Fruit fly (Drosophila melanogaster): ENCODE measurements around the gene CG14645.

The CG14645 gene

DNA sequence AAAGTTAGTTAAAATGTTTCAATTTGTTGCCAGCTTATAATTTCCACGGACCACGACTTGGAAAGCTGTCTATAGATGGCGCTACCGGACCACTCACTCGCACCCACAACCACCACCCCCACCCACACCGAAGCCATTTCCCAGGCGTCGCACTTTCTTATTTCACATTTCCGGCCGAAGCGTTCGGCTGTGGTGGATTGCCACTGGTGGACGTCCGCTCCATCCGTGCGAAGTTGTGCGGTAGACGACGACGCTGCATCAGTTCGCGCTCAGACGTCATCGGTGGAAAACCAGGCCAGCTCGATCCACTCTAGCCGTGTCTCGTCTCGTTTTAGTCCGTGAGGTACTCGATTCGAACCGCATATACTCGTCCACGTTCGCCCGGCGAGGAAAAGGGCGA, 24.7 kb downstream of the CG14645 start, which contains the start of gene CG1090:
Gene CG1090 (plus strand): TSS at position 259 of the 400 bp plus-strand sequence.
- no peak for TF ChIP-seq Scr (GFP tag; IDR thresholded peaks at IDR 0.05; ENCODE audit: partially characterized antibody)
- TF ChIP-seq CG7745 (tag; optimal IDR thresholded peaks at IDR 0.05) = no peak
- no peak for TF ChIP-seq Xrp1 (GFP tag; IDR thresholded peaks at IDR 0.05)
- no peak for TF ChIP-seq CG4820 (GFP tag; optimal IDR thresholded peaks at IDR 0.05)
- TF ChIP-seq sim (GFP tag; IDR thresholded peaks at IDR 0.05) = no peak
- no peak; the same call in 2 of the 3 replicates for TF ChIP-seq CG11456 (GFP tag; IDR thresholded peaks at IDR 0.05)
- TF ChIP-seq Elba2 (GFP tag; optimal IDR thresholded peaks at IDR 0.05) = no peak
- peak; percentile 37 for TF ChIP-seq CG6813 (GFP tag; optimal IDR thresholded peaks at IDR 0.05)
- peak; percentile 38 for TF ChIP-seq schlank (tag; optimal IDR thresholded peaks at IDR 0.05)
- TF ChIP-seq odd (GFP tag; optimal IDR thresholded peaks at IDR 0.05) = no peak
- no peak for TF ChIP-seq dati (GFP tag; IDR thresholded peaks at IDR 0.05)
- no peak for TF ChIP-seq Rfx (GFP tag; IDR thresholded peaks at IDR 0.05)
- no peak for TF ChIP-seq CG1024 (GFP tag; IDR thresholded peaks at IDR 0.05)
- TF ChIP-seq sr (GFP tag; IDR thresholded peaks at IDR 0.05) = no peak
- TF ChIP-seq CG18011 (GFP tag; optimal IDR thresholded peaks at IDR 0.05) = no peak
- TF ChIP-seq kah (GFP tag; optimal IDR thresholded peaks at IDR 0.05) = no peak
- TF ChIP-seq ara (GFP tag; IDR thresholded peaks at IDR 0.05) = 0 out of 2 replicates have a peak, but pooled peaks have one; percentile 4
- no peak for TF ChIP-seq wor (GFP tag; IDR thresholded peaks at IDR 0.05)
- TF ChIP-seq pb (GFP tag; optimal IDR thresholded peaks at IDR 0.05) = no peak
- no peak for TF ChIP-seq dimm (GFP tag; IDR thresholded peaks at IDR 0.05)
- TF ChIP-seq CG3838 (GFP tag; optimal IDR thresholded peaks at IDR 0.05) = no peak
- no peak for TF ChIP-seq Sox100B (GFP tag; optimal IDR thresholded peaks at IDR 0.05)
- TF ChIP-seq Gug (GFP tag; IDR thresholded peaks at IDR 0.05) = no peak
- TF ChIP-seq CG8359 (GFP tag; optimal IDR thresholded peaks at IDR 0.05; ENCODE audit: borderline replicate concordance) = no peak
- no peak for TF ChIP-seq CG31224 (GFP tag; IDR thresholded peaks at IDR 0.05)
- no peak for TF ChIP-seq Dek (tag; optimal IDR thresholded peaks at IDR 0.05)
- no peak for TF ChIP-seq jing (GFP tag; optimal IDR thresholded peaks at IDR 0.05)
- TF ChIP-seq CG10209 (GFP tag; optimal IDR thresholded peaks at IDR 0.05) = no peak
- no peak for TF ChIP-seq CG30020 (tag; optimal IDR thresholded peaks at IDR 0.05)
- no peak for TF ChIP-seq HHEX (GFP tag; optimal IDR thresholded peaks at IDR 0.05)
- TF ChIP-seq CG5180 (GFP tag; optimal IDR thresholded peaks at IDR 0.05) = peak; percentile 24
- peak; percentile 37 for TF ChIP-seq CrebB (tag; optimal IDR thresholded peaks at IDR 0.05)
- no peak for TF ChIP-seq CG34224 (GFP tag; IDR thresholded peaks at IDR 0.05; ENCODE audit: partially characterized antibody)
- TF ChIP-seq CG2120 (GFP tag; optimal IDR thresholded peaks at IDR 0.05) = no peak
- no peak for TF ChIP-seq trh (GFP tag; optimal IDR thresholded peaks at IDR 0.05)
- no peak for TF ChIP-seq Xbp1 (GFP tag; optimal IDR thresholded peaks at IDR 0.05)
- TF ChIP-seq tin (GFP tag; optimal IDR thresholded peaks at IDR 0.05) = no peak
- no peak for TF ChIP-seq CG1792 (GFP tag; optimal IDR thresholded peaks at IDR 0.05)
- TF ChIP-seq Pdp1 (GFP tag; optimal IDR thresholded peaks at IDR 0.05) = no peak
- TF ChIP-seq chinmo (GFP tag; IDR thresholded peaks at IDR 0.05; ENCODE audit: partially characterized antibody) = 0 out of 4 replicates have a peak, but pooled peaks have one; percentile 37
- TF ChIP-seq peb (GFP tag; IDR thresholded peaks at IDR 0.05) = no peak
- no peak for TF ChIP-seq CG6254 (GFP tag; optimal IDR thresholded peaks at IDR 0.05)
- peak; percentile 40 for TF ChIP-seq CG13296 (GFP tag; optimal IDR thresholded peaks at IDR 0.05)
- TF ChIP-seq CG17802 (tag; optimal IDR thresholded peaks at IDR 0.05) = no peak
- TF ChIP-seq TFAM (GFP tag; optimal IDR thresholded peaks at IDR 0.05) = no peak
- no peak for TF ChIP-seq cg (GFP tag; optimal IDR thresholded peaks at IDR 0.05)
- TF ChIP-seq chif (GFP tag; optimal IDR thresholded peaks at IDR 0.05) = no peak
- TF ChIP-seq tup (GFP tag; optimal IDR thresholded peaks at IDR 0.05) = no peak
- TF ChIP-seq Aef1 (GFP tag; IDR thresholded peaks at IDR 0.05) = no peak
- no peak for TF ChIP-seq Stat92E (GFP tag; optimal IDR thresholded peaks at IDR 0.05)
- TF ChIP-seq lbe (GFP tag; optimal IDR thresholded peaks at IDR 0.05) = no peak

All from whole organism, embryonic.